Worm (Caenorhabditis elegans): ENCODE results near the gene C01G5.9.

Gene C01G5.9

DNA sequence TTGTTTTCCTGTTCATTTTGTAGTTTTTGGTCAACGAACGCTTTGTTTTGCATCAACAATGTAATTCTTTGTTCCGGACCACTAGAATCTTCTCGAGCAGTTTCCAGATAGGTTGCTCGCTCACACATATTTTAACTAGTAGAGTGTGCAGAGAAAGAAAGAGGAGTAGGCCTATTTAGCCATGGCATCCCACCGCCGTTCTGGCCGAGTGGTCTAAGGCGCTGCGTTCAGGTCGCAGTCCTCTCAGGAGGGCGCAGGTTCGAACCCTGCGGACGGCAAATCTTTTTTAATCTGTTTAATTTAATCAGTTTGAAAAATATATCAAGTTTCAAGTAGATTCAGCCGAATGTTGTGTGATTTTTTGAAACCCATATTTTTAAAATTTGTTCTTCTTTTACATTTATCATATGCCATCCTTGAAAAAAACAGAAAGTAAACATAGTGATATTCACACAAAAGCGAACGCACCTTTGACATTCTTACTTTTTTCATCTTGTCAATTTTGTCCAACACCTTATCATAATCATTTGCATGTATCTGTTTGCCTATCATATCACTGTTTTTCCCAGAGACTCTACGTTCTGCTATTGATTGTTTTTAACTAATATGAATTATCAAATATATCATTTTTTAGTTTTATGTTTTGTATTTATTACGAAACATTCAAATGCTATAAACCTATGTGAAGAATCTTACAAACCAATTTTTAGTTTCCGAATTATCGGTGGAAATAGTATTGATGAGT lies 37.1 kb downstream of the C01G5.9 start, which contains the start of gene try-3 (continued):
- no peak for TF ChIP-seq egl-27 (tag; optimal IDR thresholded peaks at IDR 0.05)
- no peak; the same call in none of the 2 replicates for TF ChIP-seq set-16 (GFP tag; IDR thresholded peaks at IDR 0.05)
- peak; percentile 71; the same call in 1 of the 2 replicates for TF ChIP-seq Y75B8A.6 (GFP tag; IDR thresholded peaks at IDR 0.05)
- no peak for TF ChIP-seq snpc-4 (tag; optimal IDR thresholded peaks at IDR 0.05)
- no peak for TF ChIP-seq ceh-62 (tag; optimal IDR thresholded peaks at IDR 0.05)
- peak; percentile 80 for TF ChIP-seq arid-1 (GFP tag; conservative IDR thresholded peaks at IDR 0.05)
- peak; percentile 68 for TF ChIP-seq fkh-10 (GFP tag; optimal IDR thresholded peaks at IDR 0.05)
- peak; percentile 68 for TF ChIP-seq hlh-30 (tag; optimal IDR thresholded peaks at IDR 0.05; ENCODE audit: insufficient read depth)
- peak; percentile 78 for TF ChIP-seq mdt-29 (GFP tag; IDR thresholded peaks at IDR 0.05)
- no peak for TF ChIP-seq fos-1 (tag; optimal IDR thresholded peaks at IDR 0.05)
- TF ChIP-seq T20F7.1 (GFP tag; optimal IDR thresholded peaks at IDR 0.05), result no peak
- TF ChIP-seq pha-4 (GFP tag; IDR thresholded peaks at IDR 0.05), result peak; percentile 87
- no peak for TF ChIP-seq pha-4 (tag; optimal IDR thresholded peaks at IDR 0.05)
- TF ChIP-seq dmd-6 (GFP tag; IDR thresholded peaks at IDR 0.05), result peak; percentile 66
- TF ChIP-seq pqm-1 (tag; optimal IDR thresholded peaks at IDR 0.05), result no peak
- TF ChIP-seq cey-2 (tag; optimal IDR thresholded peaks at IDR 0.05; ENCODE audit: borderline replicate concordance, insufficient read depth), result no peak
- TF ChIP-seq mes-2 (tag; optimal IDR thresholded peaks at IDR 0.05; ENCODE audit: poor library complexity, severe bottlenecking), result peak; percentile 85
- TF ChIP-seq F26F4.8 (GFP tag; conservative IDR thresholded peaks at IDR 0.05), result peak; percentile 76
- TF ChIP-seq Y105C5A.15 (GFP tag; IDR thresholded peaks at IDR 0.05), result peak; percentile 87
- TF ChIP-seq lin-13 (GFP tag; optimal IDR thresholded peaks at IDR 0.05), result peak; percentile 41
- TF ChIP-seq ces-1 (GFP tag; optimal IDR thresholded peaks at IDR 0.05), result no peak
- 0 out of 2 replicates have a peak, but pooled peaks have one; percentile 16 for TF ChIP-seq mxl-2 (GFP tag; conservative IDR thresholded peaks at IDR 0.05)
- TF ChIP-seq lin-38 (GFP tag; IDR thresholded peaks at IDR 0.05), result peak; percentile 86
- peak; percentile 64; the same call in 1 of the 2 replicates for TF ChIP-seq dmd-9 (GFP tag; IDR thresholded peaks at IDR 0.05)
- TF ChIP-seq mep-1 (tag; optimal IDR thresholded peaks at IDR 0.05), result peak; percentile 82
- TF ChIP-seq duxl-1 (tag; optimal IDR thresholded peaks at IDR 0.05; ENCODE audit: poor library complexity), result peak; percentile 71
- peak; percentile 49 for TF ChIP-seq mxl-3 (GFP tag; optimal IDR thresholded peaks at IDR 0.05)
- peak; percentile 71; the same call in 1 of the 2 replicates for TF ChIP-seq nhr-42 (GFP tag; IDR thresholded peaks at IDR 0.05)
- TF ChIP-seq nhr-28 (tag; optimal IDR thresholded peaks at IDR 0.05), result peak; percentile 52
- peak; percentile 49 for TF ChIP-seq dpl-1 (GFP tag; optimal IDR thresholded peaks at IDR 0.05)
- no peak for TF ChIP-seq tag-97 (GFP tag; IDR thresholded peaks at IDR 0.05)
- TF ChIP-seq unc-130 (GFP tag; optimal IDR thresholded peaks at IDR 0.05), result peak; percentile 54
- peak; percentile 91 for TF ChIP-seq ctbp-1 (GFP tag; IDR thresholded peaks at IDR 0.05)
- peak; percentile 11 for TF ChIP-seq spr-1 (tag; optimal IDR thresholded peaks at IDR 0.05)
- TF ChIP-seq F49E8.2 (tag; optimal IDR thresholded peaks at IDR 0.05; ENCODE audit: borderline replicate concordance), result peak; percentile 57
- peak; percentile 27 for TF ChIP-seq nhr-10 (tag; optimal IDR thresholded peaks at IDR 0.05)
- TF ChIP-seq snpc-1.2 (GFP tag; IDR thresholded peaks at IDR 0.05), result peak; percentile 98
- no peak for TF ChIP-seq jun-1 (tag; optimal IDR thresholded peaks at IDR 0.05)
- peak; percentile 88 for TF ChIP-seq hmg-1.1 (GFP tag; IDR thresholded peaks at IDR 0.05)
- TF ChIP-seq ZK546.5 (tag; optimal IDR thresholded peaks at IDR 0.05), result no peak
- TF ChIP-seq ceh-32 (tag; optimal IDR thresholded peaks at IDR 0.05; ENCODE audit: poor library complexity), result no peak
- TF ChIP-seq spr-3 (GFP tag; optimal IDR thresholded peaks at IDR 0.05), result peak; percentile 0
- TF ChIP-seq rbr-2 (tag; optimal IDR thresholded peaks at IDR 0.05), result peak; percentile 66
- TF ChIP-seq nhr-41 (GFP tag; IDR thresholded peaks at IDR 0.05), result peak; percentile 30; the same call in 1 of the 2 replicates
- TF ChIP-seq lim-7 (GFP tag; IDR thresholded peaks at IDR 0.05), result peak; percentile 97
- no peak for TF ChIP-seq lin-39 (tag; optimal IDR thresholded peaks at IDR 0.05)
- peak in 1 of 2 experiments; percentile 82; a peak in 1 of 4 replicates for TF ChIP-seq madf-5 (GFP tag; IDR thresholded peaks at IDR 0.05)
- peak; percentile 72 for TF ChIP-seq hlh-11 (tag; optimal IDR thresholded peaks at IDR 0.05)
- peak; percentile 73; the same call in 1 of the 2 replicates for TF ChIP-seq dmd-8 (GFP tag; IDR thresholded peaks at IDR 0.05)
